Fruit fly (Drosophila melanogaster) whole organism, embryonic: ENCODE measurements around the gene CG3224.

ENCODE experiments used
- ATbp ChIP-seq: fragments of 200-800 bp; sonication (Bioruptor generic); optimal IDR thresholded peaks from 2 replicates; lab custom pipeline; 2017; ENCODE audit warnings: missing biosample characterization, mild to moderate bottlenecking, missing genetic modification characterization, missing genetic modification reagents
- CG10147 ChIP-seq: fragments of 200-800 bp; sonication (Bioruptor generic); optimal IDR thresholded peaks from 2 replicates; lab custom pipeline; 2019; ENCODE audit warnings: missing biosample characterization, mild to moderate bottlenecking, missing genetic modification characterization, moderate library complexity
- CG10431 ChIP-seq: fragments of 200-800 bp; sonication (Bioruptor generic); optimal IDR thresholded peaks from 3 replicates; lab custom pipeline; 2018; ENCODE audit warnings: missing biosample characterization, mild to moderate bottlenecking, missing genetic modification characterization
- CG11456 ChIP-seq: fragments of 200-800 bp; sonication (Bioruptor generic); IDR thresholded peaks from 3 replicates; pipeline ENCODE4 v1.3.6; 2022; ENCODE audit warnings: missing biosample characterization, missing genetic modification characterization
- CG11723 ChIP-seq: fragments of 200-800 bp; sonication (Bioruptor generic); optimal IDR thresholded peaks from 2 replicates; lab custom pipeline; 2017; ENCODE audit warnings: missing biosample characterization, mild to moderate bottlenecking, missing genetic modification characterization
- CG12659 ChIP-seq: fragments of 200-800 bp; sonication (Bioruptor generic); optimal IDR thresholded peaks from 3 replicates; lab custom pipeline; 2017; ENCODE audit warnings: mild to moderate bottlenecking, missing biosample characterization, missing genetic modification reagents, missing genetic modification characterization
- CG14860 ChIP-seq: fragments of 200-800 bp; sonication (Bioruptor generic); IDR thresholded peaks from 3 replicates; pipeline ENCODE4 v1.3.6; 2022; ENCODE audit warnings: missing biosample characterization, missing genetic modification characterization; ENCODE audit not compliant: partially characterized antibody
- CG16779 ChIP-seq: fragments of 200-800 bp; sonication (Bioruptor generic); IDR thresholded peaks from 2 replicates; pipeline ENCODE4 v1.3.6; 2022; ENCODE audit warnings: missing biosample characterization, missing genetic modification characterization
- CG17568 ChIP-seq: fragments of 200-800 bp; sonication (Bioruptor generic); optimal IDR thresholded peaks from 2 replicates; lab custom pipeline; 2018; ENCODE audit warnings: missing biosample characterization, mild to moderate bottlenecking, missing genetic modification characterization, moderate library complexity
- CG1832 ChIP-seq: fragments of 200-800 bp; sonication (Bioruptor generic); optimal IDR thresholded peaks from 2 replicates; lab custom pipeline; 2017; ENCODE audit warnings: missing biosample characterization, mild to moderate bottlenecking, missing genetic modification characterization, inconsistent platforms
- CG18476 ChIP-seq: fragments of 200-800 bp; sonication (Bioruptor generic); optimal IDR thresholded peaks from 2 replicates; lab custom pipeline; 2016; ENCODE audit warnings: missing biosample characterization, mild to moderate bottlenecking, missing genetic modification characterization
- CG3065 ChIP-seq: fragments of 200-800 bp; sonication (Bioruptor generic); optimal IDR thresholded peaks from 2 replicates; lab custom pipeline; 2016; ENCODE audit warnings: missing biosample characterization, missing genetic modification characterization
- CG31365 ChIP-seq: fragments of 200-800 bp; sonication (Bioruptor generic); optimal IDR thresholded peaks from 2 replicates; lab custom pipeline; 2018; ENCODE audit warnings: missing biosample characterization, mild to moderate bottlenecking, missing genetic modification characterization
- CG31441 ChIP-seq: fragments of 200-800 bp; sonication (Bioruptor generic); IDR thresholded peaks from 2 replicates; pipeline ENCODE4 v1.3.6; 2022; ENCODE audit warnings: missing biosample characterization, missing genetic modification characterization
- CG6272 ChIP-seq: fragments of 200-800 bp; sonication (Bioruptor generic); IDR thresholded peaks from 2 replicates; pipeline ENCODE4 v1.3.6; 2022; ENCODE audit warnings: missing biosample characterization, missing genetic modification characterization
- CG6854 ChIP-seq: fragments of 200-800 bp; sonication (Bioruptor generic); optimal IDR thresholded peaks from 3 replicates; lab custom pipeline; 2017; ENCODE audit warnings: missing biosample characterization, mild to moderate bottlenecking, missing genetic modification characterization
- CG7357 ChIP-seq: fragments of 200-800 bp; sonication (Bioruptor generic); IDR thresholded peaks from 3 replicates; pipeline ENCODE4 v1.3.6; 2022; ENCODE audit warnings: missing biosample characterization, missing genetic modification characterization
- CG9609 ChIP-seq: fragments of 200-800 bp; sonication (Bioruptor generic); optimal IDR thresholded peaks from 3 replicates; lab custom pipeline; 2016; ENCODE audit warnings: missing biosample characterization, missing genetic modification characterization
- CoRest ChIP-seq: fragments of 200-800 bp; sonication (Bioruptor generic); optimal IDR thresholded peaks from 3 replicates; lab custom pipeline; 2018; ENCODE audit warnings: missing biosample characterization, mild to moderate bottlenecking, missing genetic modification characterization, moderate library complexity
- CrebB ChIP-seq: fragments of 200-800 bp; sonication (Bioruptor generic); optimal IDR thresholded peaks from 3 replicates; lab custom pipeline; 2018; ENCODE audit warnings: missing biosample characterization, mild to moderate bottlenecking, missing genetic modification characterization
- D19B ChIP-seq: fragments of 200-800 bp; sonication (Bioruptor generic); optimal IDR thresholded peaks from 2 replicates; lab custom pipeline; 2017; ENCODE audit warnings: missing biosample characterization, mild to moderate bottlenecking, missing genetic modification characterization
- Dp ChIP-seq: fragments of 200-800 bp; sonication (Bioruptor generic); optimal IDR thresholded peaks from 2 replicates; lab custom pipeline; 2018; ENCODE audit warnings: missing biosample characterization, mild to moderate bottlenecking, missing genetic modification characterization, moderate library complexity
- Ets97D ChIP-seq: fragments of 200-800 bp; sonication (Bioruptor generic); optimal IDR thresholded peaks from 3 replicates; lab custom pipeline; 2016; ENCODE audit warnings: missing biosample characterization, missing genetic modification characterization
- H15 ChIP-seq: fragments of 200-800 bp; sonication (Bioruptor generic); IDR thresholded peaks from 3 replicates; pipeline ENCODE4 v1.3.6; 2022; ENCODE audit warnings: missing biosample characterization, missing genetic modification characterization
- Mes4 ChIP-seq: fragments of 200-800 bp; sonication (Bioruptor generic); optimal IDR thresholded peaks from 2 replicates; lab custom pipeline; 2016; ENCODE audit warnings: missing biosample characterization, missing genetic modification characterization
- Nf-YA ChIP-seq: fragments of 200-800 bp; sonication (Bioruptor generic); IDR thresholded peaks from 2 replicates; pipeline ENCODE4 v1.3.6; 2022; ENCODE audit warnings: missing biosample characterization, missing genetic modification characterization
- Oaz ChIP-seq: fragments of 200-800 bp; sonication (Bioruptor generic); IDR thresholded peaks from 2 replicates; pipeline ENCODE4 v1.3.6; 2022; ENCODE audit warnings: missing biosample characterization, missing genetic modification characterization
- Sox100B ChIP-seq: fragments of 200-800 bp; sonication (Bioruptor generic); optimal IDR thresholded peaks from 3 replicates; lab custom pipeline; 2018; ENCODE audit warnings: missing biosample characterization, mild to moderate bottlenecking, missing genetic modification characterization
- Vsx1 ChIP-seq: fragments of 200-800 bp; sonication (Bioruptor generic); optimal IDR thresholded peaks from 2 replicates; lab custom pipeline; 2017; ENCODE audit warnings: missing biosample characterization, mild to moderate bottlenecking, missing genetic modification characterization, missing genetic modification reagents
- ac ChIP-seq: fragments of 200-800 bp; sonication (Bioruptor generic); optimal IDR thresholded peaks from 3 replicates; lab custom pipeline; 2017; ENCODE audit warnings: missing biosample characterization, mild to moderate bottlenecking, missing genetic modification characterization
- al ChIP-seq: fragments of 200-800 bp; sonication (Bioruptor generic); IDR thresholded peaks from 2 replicates; pipeline ENCODE4 v1.3.6; 2022; ENCODE audit warnings: missing biosample characterization, missing genetic modification characterization
- ase ChIP-seq: fragments of 200-800 bp; sonication (Bioruptor generic); IDR thresholded peaks from 3 replicates; pipeline ENCODE4 v1.3.6; 2022; ENCODE audit warnings: missing biosample characterization, missing genetic modification characterization
- bigmax ChIP-seq: fragments of 200-800 bp; sonication (Bioruptor generic); optimal IDR thresholded peaks from 2 replicates; lab custom pipeline; 2018; ENCODE audit warnings: missing biosample characterization, mild to moderate bottlenecking, missing genetic modification characterization
- bowl ChIP-seq: fragments of 200-800 bp; sonication (Bioruptor generic); IDR thresholded peaks from 2 replicates; pipeline ENCODE4 v1.3.6; 2022; ENCODE audit warnings: missing biosample characterization, missing genetic modification characterization
- crol ChIP-seq: fragments of 200-800 bp; sonication (Bioruptor generic); IDR thresholded peaks from 2 replicates; pipeline ENCODE4 v1.3.6; 2022; ENCODE audit warnings: missing biosample characterization, missing genetic modification characterization
- dan ChIP-seq: fragments of 200-800 bp; sonication (Bioruptor generic); IDR thresholded peaks from 2 replicates; pipeline ENCODE4 v1.3.6; 2022; ENCODE audit warnings: missing biosample characterization, missing genetic modification characterization
- esg ChIP-seq: fragments of 200-800 bp; sonication (Bioruptor generic); conservative IDR thresholded peaks from 2 replicates; pipeline ENCODE4 v1.3.6; 2022; ENCODE audit warnings: missing biosample characterization, missing genetic modification characterization
- exex ChIP-seq: fragments of 200-800 bp; sonication (Bioruptor generic); optimal IDR thresholded peaks from 4 replicates; lab custom pipeline; 2018; ENCODE audit warnings: missing biosample characterization, mild to moderate bottlenecking, missing genetic modification characterization, moderate library complexity
- fd64A ChIP-seq: fragments of 200-800 bp; sonication (Bioruptor generic); optimal IDR thresholded peaks from 3 replicates; lab custom pipeline; 2018; ENCODE audit warnings: missing biosample characterization, mild to moderate bottlenecking, missing genetic modification characterization
- ind ChIP-seq: fragments of 200-800 bp; sonication (Bioruptor generic); optimal IDR thresholded peaks from 3 replicates; lab custom pipeline; 2016; ENCODE audit warnings: missing biosample characterization, missing genetic modification characterization
- kay ChIP-seq: fragments of 200-800 bp; sonication (Bioruptor generic); optimal IDR thresholded peaks from 2 replicates; lab custom pipeline; 2016; ENCODE audit warnings: missing biosample characterization, missing genetic modification characterization
- ken ChIP-seq: fragments of 200-800 bp; sonication (Bioruptor generic); IDR thresholded peaks from 3 replicates; pipeline ENCODE4 v1.3.6; 2022; ENCODE audit warnings: missing biosample characterization, missing genetic modification characterization
- maf-S ChIP-seq: fragments of 200-800 bp; sonication (Bioruptor generic); optimal IDR thresholded peaks from 2 replicates; lab custom pipeline; 2016; ENCODE audit warnings: missing biosample characterization, missing genetic modification characterization
- nau ChIP-seq: fragments of 200-800 bp; sonication (Bioruptor generic); optimal IDR thresholded peaks from 3 replicates; lab custom pipeline; 2017; ENCODE audit warnings: missing biosample characterization, mild to moderate bottlenecking, missing genetic modification characterization, missing genetic modification reagents
- org-1 ChIP-seq: fragments of 200-800 bp; sonication (Bioruptor generic); optimal IDR thresholded peaks from 2 replicates; lab custom pipeline; 2017; ENCODE audit warnings: missing biosample characterization, missing genetic modification characterization
- pnt ChIP-seq: fragments of 200-800 bp; sonication (Bioruptor generic); optimal IDR thresholded peaks from 3 replicates; lab custom pipeline; 2016; ENCODE audit warnings: missing biosample characterization, missing genetic modification characterization
- pros ChIP-seq: fragments of 200-800 bp; sonication (Bioruptor generic); optimal IDR thresholded peaks from 3 replicates; lab custom pipeline; 2019; ENCODE audit warnings: missing biosample characterization, mild to moderate bottlenecking, missing genetic modification characterization, moderate library complexity
- stc ChIP-seq: fragments of 200-800 bp; sonication (Bioruptor generic); IDR thresholded peaks from 2 replicates; pipeline ENCODE4 v1.3.6; 2022; ENCODE audit warnings: missing biosample characterization, missing genetic modification characterization
- stwl ChIP-seq: fragments of 200-800 bp; sonication (Bioruptor generic); optimal IDR thresholded peaks from 3 replicates; lab custom pipeline; 2018; ENCODE audit warnings: missing biosample characterization, mild to moderate bottlenecking, missing genetic modification characterization, moderate library complexity
- wdn ChIP-seq: fragments of 200-800 bp; sonication (Bioruptor generic); IDR thresholded peaks from 2 replicates; pipeline ENCODE4 v1.3.6; 2022; ENCODE audit warnings: missing biosample characterization, missing genetic modification characterization
- zfh1 ChIP-seq: fragments of 200-800 bp; sonication (Bioruptor generic); IDR thresholded peaks from 3 replicates; pipeline ENCODE4 v1.3.6; 2022; ENCODE audit warnings: missing biosample characterization, missing genetic modification characterization

The CG3224 gene

dm6 chrX:6699255-6699885 is 38.1 kb upstream of the CG3224 start, which contains the start of gene CG14441 (continued):
- TF ChIP-seq bowl (GFP tag; lab: Robert Waterston, UW) (no peak), org-1 (GFP tag; lab: Kevin White, UChicago) (peak; percentile 30), Sox100B (GFP tag; lab: Kevin White, UChicago) (peak; percentile 56), Dp (GFP tag; lab: Kevin White, UChicago) (no peak), crol (GFP tag; lab: Robert Waterston, UW) (peak; percentile 78), fd64A (GFP tag; lab: Kevin White, UChicago) (peak; percentile 54), CG18476 (peak; percentile 3), kay (GFP tag; lab: Kevin White, UChicago) (peak; percentile 1), Oaz (no peak), CG11456 (GFP tag; lab: Robert Waterston, UW) (no peak), bigmax (GFP tag; lab: Kevin White, UChicago) (no peak), al (GFP tag; lab: Robert Waterston, UW) (no peak), CG11723 (GFP tag; lab: Kevin White, UChicago) (no peak), maf-S (GFP tag; lab: Kevin White, UChicago) (no peak), CG31365 (peak; percentile 23), zfh1 (GFP tag; lab: Robert Waterston, UW) (no peak; the same call in 2 of the 3 replicates), CG3065 (no peak), CoRest (tag; lab: Kevin White, UChicago) (peak; percentile 12), ATbp (GFP tag; lab: Kevin White, UChicago) (peak; percentile 19), exex (tag; lab: Kevin White, UChicago) (peak; percentile 49), Ets97D (GFP tag; lab: Kevin White, UChicago) (peak; percentile 6), CG1832 (GFP tag; lab: Kevin White, UChicago) (no peak), CG6854 (GFP tag; lab: Kevin White, UChicago) (peak; percentile 68), ac (GFP tag; lab: Kevin White, UChicago) (peak; percentile 1), CG31441 (peak; percentile 47; the same call in 1 of the 2 replicates), CG6272 (GFP tag; lab: Robert Waterston, UW) (no peak; the same call in 1 of the 2 replicates), pros (GFP tag; lab: Kevin White, UChicago) (no peak), H15 (GFP tag; lab: Robert Waterston, UW) (no peak), D19B (no peak), ase (GFP tag; lab: Robert Waterston, UW) (0 out of 3 replicates have a peak, but pooled peaks have one; percentile 21), CG7357 (GFP tag; lab: Robert Waterston, UW) (no peak), CrebB (tag; lab: Kevin White, UChicago) (peak; percentile 26), Mes4 (GFP tag; lab: Kevin White, UChicago) (no peak), CG9609 (GFP tag; lab: Kevin White, UChicago) (no peak), ind (GFP tag; lab: Kevin White, UChicago) (no peak), ken (GFP tag; lab: Robert Waterston, UW) (no peak), pnt (GFP tag; lab: Kevin White, UChicago) (no peak), Vsx1 (GFP tag; lab: Kevin White, UChicago) (no peak), wdn (GFP tag; lab: Robert Waterston, UW) (no peak), Nf-YA (GFP tag; lab: Robert Waterston, UW) (no peak), CG14860 (GFP tag; lab: Robert Waterston, UW) (peak; percentile 97), esg (GFP tag; lab: Robert Waterston, UW) (no peak), CG17568 (peak; percentile 82), nau (GFP tag; lab: Kevin White, UChicago) (peak; percentile 67), CG10431 (GFP tag; lab: Kevin White, UChicago) (no peak), stc (GFP tag; lab: Robert Waterston, UW) (no peak), CG16779 (GFP tag; lab: Robert Waterston, UW) (no peak), stwl (tag; lab: Kevin White, UChicago) (no peak), CG10147 (GFP tag; lab: Kevin White, UChicago) (peak; percentile 72), dan (GFP tag; lab: Robert Waterston, UW) (no peak), CG12659 (GFP tag; lab: Kevin White, UChicago) (peak; percentile 35)
